Worm (Caenorhabditis elegans) whole organism, L4 larva: ENCODE results near the gene T07F12.1.

Source experiments
- fkh-10 ChIP-seq: fragments of 150-350 bp; optimal IDR thresholded peaks from 2 replicates; lab custom pipeline; 2014; ENCODE audit warnings: missing biosample characterization, missing genetic modification reagents, missing genetic modification characterization
- fos-1 ChIP-seq: fragments of 150-350 bp; optimal IDR thresholded peaks from 2 replicates; lab custom pipeline; 2014; ENCODE audit warnings: missing biosample characterization, missing genetic modification characterization
- gei-8 ChIP-seq: fragments of 200-800 bp; sonication (Bioruptor generic); optimal IDR thresholded peaks from 2 replicates; lab custom pipeline; 2018; ENCODE audit warnings: mild to moderate bottlenecking, missing genetic modification characterization, missing compliant biosample characterization
- hlh-30 ChIP-seq: sonication (generic microtip); optimal IDR thresholded peaks from 2 replicates; lab custom pipeline; 2017; ENCODE audit warnings: antibody characterized with exemption, mild to moderate bottlenecking, missing genetic modification characterization, missing compliant biosample characterization; ENCODE audit not compliant: insufficient read depth
- nhr-77 ChIP-seq: fragments of 150-350 bp; optimal IDR thresholded peaks from 2 replicates; lab custom pipeline; 2014; ENCODE audit warnings: missing biosample characterization, missing genetic modification characterization
- pha-4 ChIP-seq, 2 experiments: fragments of 150-350 bp in 1 of 2; fragments of 200-800 bp in 1 of 2; sonication (Bioruptor generic) in 1 of 2; IDR thresholded peaks in 1 of 2; optimal IDR thresholded peaks in 1 of 2; 2 replicates each; pipeline versions ENCODE4 v1.3.6 to Lab custom; 2014 to 2022; ENCODE audit warnings: missing genetic modification characterization in 2 of 2, missing genetic modification reagents in 2 of 2, missing biosample characterization in 1 of 2, missing compliant biosample characterization in 1 of 2
- tra-1 ChIP-seq: fragments of 200-800 bp; sonication (Bioruptor generic); IDR thresholded peaks from 2 replicates; pipeline ENCODE4 v1.3.6; 2022; ENCODE audit warnings: missing genetic modification reagents, missing genetic modification characterization, missing compliant biosample characterization
- zip-11 ChIP-seq: fragments of 200-800 bp; sonication (Bioruptor generic); IDR thresholded peaks from 2 replicates; pipeline ENCODE4 v1.3.6; 2022; ENCODE audit warnings: missing genetic modification characterization, missing compliant biosample characterization
- ztf-11 ChIP-seq: fragments of 150-350 bp; optimal IDR thresholded peaks from 2 replicates; lab custom pipeline; 2014; ENCODE audit warnings: missing biosample characterization, missing genetic modification characterization

DNA sequence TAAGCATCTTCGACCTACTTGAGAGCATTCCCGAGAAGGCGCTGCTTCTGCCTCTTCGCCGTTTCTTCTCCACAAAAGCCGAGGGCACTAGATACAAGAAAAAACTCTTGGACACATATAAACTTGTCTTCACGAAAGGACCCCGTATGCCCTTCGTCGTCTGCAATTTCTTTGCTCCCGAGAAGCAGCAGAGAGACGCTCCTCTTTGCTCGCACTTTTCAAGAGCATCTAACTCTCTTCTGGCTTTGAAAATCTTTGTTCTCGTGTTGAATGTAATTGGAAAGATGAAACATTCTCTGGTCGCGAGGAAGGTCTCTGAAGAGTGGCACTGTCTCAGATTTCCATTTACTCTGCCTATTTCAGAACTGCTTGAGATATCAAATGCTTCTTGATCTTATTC, 45.1 kb downstream of the T07F12.1 start:
- TF ChIP-seq nhr-77 (no peak), zip-11 (GFP tag; lab: Robert Waterston, UW) (no peak), ztf-11 (tag; lab: Kevin White, UChicago) (no peak), hlh-30 (no peak), tra-1 (GFP tag; lab: Robert Waterston, UW) (no peak), fkh-10 (GFP tag; lab: Kevin White, UChicago) (peak; percentile 34), pha-4 (GFP tag; IDR thresholded peaks at IDR 0.05; lab: Robert Waterston, UW) (no peak), pha-4 (tag; optimal IDR thresholded peaks at IDR 0.05; lab: Kevin White, UChicago) (no peak), gei-8 (no peak), fos-1 (tag; lab: Kevin White, UChicago) (no peak)
